Worm (Caenorhabditis elegans) whole organism, L4/young adult: Measurements from ENCODE around the gene C01B10.7.

Experiments used
- W03F9.2 ChIP-seq: fragments of 150-350 bp; optimal IDR thresholded peaks from 2 replicates; lab custom pipeline; 2014; ENCODE audit warnings: missing biosample characterization, missing genetic modification characterization
- him-1 ChIP-seq: sonication (generic microtip); optimal IDR thresholded peaks from 2 replicates; lab custom pipeline; 2016; ENCODE audit warnings: missing genotype, missing genetic modification reagents, missing genetic modification characterization, missing compliant biosample characterization

- TF ChIP-seq W03F9.2 (tag; lab: Kevin White, UChicago) (no peak), him-1 (tag; lab: Kevin White, UChicago) (no peak)
Measured at ce11 chrIV:6599447-6599846, 38.9 kb upstream of the C01B10.7 start, which contains the start of gene F38A5.8.
